Worm (Caenorhabditis elegans): ENCODE measurements around the gene R08E3.1.

ce11 chrX:4788958-4789357, 33.5 kb upstream of the R08E3.1 start:
- no peak for TF ChIP-seq him-1 (tag; optimal IDR thresholded peaks at IDR 0.05)
- TF ChIP-seq dao-5 (tag; optimal IDR thresholded peaks at IDR 0.05), result no peak
- TF ChIP-seq W03F9.2 (tag; optimal IDR thresholded peaks at IDR 0.05), result peak; percentile 6

Data from whole organism, L4/young adult.